Worm (Caenorhabditis elegans) whole organism, L3 larva: ENCODE results near the gene cdc-48.1.

ENCODE experiments used
- R02D3.7 ChIP-seq: fragments of 150-350 bp; optimal IDR thresholded peaks from 2 replicates; lab custom pipeline; 2014; ENCODE audit warnings: missing biosample characterization, missing genetic modification characterization
- ZK546.5 ChIP-seq: sonication (generic microtip); optimal IDR thresholded peaks from 2 replicates; lab custom pipeline; 2017; ENCODE audit warnings: missing biosample characterization, missing genetic modification characterization
- aly-2 ChIP-seq: fragments of 150-350 bp; optimal IDR thresholded peaks from 2 replicates; lab custom pipeline; 2014; ENCODE audit warnings: missing biosample characterization, missing genetic modification characterization
- ama-1 ChIP-seq: fragments of 150-350 bp; optimal IDR thresholded peaks from 2 replicates; lab custom pipeline; 2018
- ceh-16 ChIP-seq: sonication (generic microtip); optimal IDR thresholded peaks from 2 replicates; lab custom pipeline; 2017; ENCODE audit warnings: missing biosample characterization, missing genetic modification characterization
- ceh-28 ChIP-seq: fragments of 150-350 bp; optimal IDR thresholded peaks from 2 replicates; lab custom pipeline; 2014; ENCODE audit warnings: missing biosample characterization, missing genetic modification reagents, missing genetic modification characterization
- ceh-82 ChIP-seq: fragments of 150-350 bp; optimal IDR thresholded peaks from 2 replicates; lab custom pipeline; 2014; ENCODE audit warnings: missing biosample characterization, missing genetic modification characterization
- ceh-9 ChIP-seq: sonication (generic microtip); optimal IDR thresholded peaks from 2 replicates; lab custom pipeline; 2018; ENCODE audit warnings: missing biosample characterization, missing genetic modification characterization
- daf-12 ChIP-seq: fragments of 150-350 bp; optimal IDR thresholded peaks from 2 replicates; lab custom pipeline; 2014; ENCODE audit warnings: missing biosample characterization, missing genetic modification reagents, missing genetic modification characterization
- egl-27 ChIP-seq: sonication (generic microtip); optimal IDR thresholded peaks from 4 replicates; lab custom pipeline; 2017; ENCODE audit warnings: missing biosample characterization, missing genetic modification reagents, missing genetic modification characterization
- egl-5 ChIP-seq: fragments of 150-350 bp; optimal IDR thresholded peaks from 2 replicates; lab custom pipeline; 2017; ENCODE audit warnings: missing biosample characterization, missing genetic modification reagents, missing genetic modification characterization, inconsistent platforms
- elt-1 ChIP-seq: fragments of 150-350 bp; optimal IDR thresholded peaks from 2 replicates; lab custom pipeline; 2014; ENCODE audit warnings: missing biosample characterization, missing genetic modification characterization
- elt-2 ChIP-seq: sonication (generic microtip); optimal IDR thresholded peaks from 2 replicates; lab custom pipeline; 2016; ENCODE audit warnings: missing genetic modification reagents, mild to moderate bottlenecking, missing genetic modification characterization, missing compliant biosample characterization
- elt-3 ChIP-seq, 3 experiments: fragments of 150-350 bp in 1 of 3; sonication (generic microtip) in 2 of 3; optimal IDR thresholded peaks; 2 replicates in 2 of 3; 4 replicates in 1 of 3; lab custom pipeline; 2014 to 2017; ENCODE audit warnings: missing biosample characterization in 3 of 3, missing genetic modification characterization in 3 of 3
- eor-1 ChIP-seq, 2 experiments: fragments of 150-350 bp; optimal IDR thresholded peaks; 2 replicates each; lab custom pipeline; 2014 to 2018; ENCODE audit warnings: missing biosample characterization in 2 of 2, missing genetic modification characterization in 2 of 2
- fkh-10 ChIP-seq: sonication (generic microtip); optimal IDR thresholded peaks from 2 replicates; lab custom pipeline; 2017; ENCODE audit warnings: missing biosample characterization, missing genetic modification reagents, missing genetic modification characterization
- fkh-2 ChIP-seq: fragments of 150-350 bp; optimal IDR thresholded peaks from 2 replicates; lab custom pipeline; 2014; ENCODE audit warnings: missing biosample characterization, missing genetic modification reagents, missing genetic modification characterization
- fos-1 ChIP-seq: fragments of 150-350 bp; optimal IDR thresholded peaks from 2 replicates; lab custom pipeline; 2014; ENCODE audit warnings: missing biosample characterization, missing genetic modification characterization
- hmg-11 ChIP-seq: sonication (generic microtip); optimal IDR thresholded peaks from 2 replicates; lab custom pipeline; 2016; ENCODE audit warnings: missing genetic modification characterization, missing compliant biosample characterization
- jun-1 ChIP-seq: fragments of 150-350 bp; optimal IDR thresholded peaks from 2 replicates; lab custom pipeline; 2014; ENCODE audit warnings: missing biosample characterization, missing genetic modification reagents, missing genetic modification characterization
- lin-15B ChIP-seq: fragments of 150-350 bp; optimal IDR thresholded peaks from 2 replicates; lab custom pipeline; 2014; ENCODE audit warnings: missing biosample characterization, missing genetic modification characterization
- lin-39 ChIP-seq: fragments of 150-350 bp; optimal IDR thresholded peaks from 2 replicates; lab custom pipeline; 2018; ENCODE audit warnings: missing biosample characterization, missing genetic modification reagents, missing genetic modification characterization
- lsy-12 ChIP-seq: sonication (generic microtip); optimal IDR thresholded peaks from 2 replicates; lab custom pipeline; 2016; ENCODE audit warnings: mild to moderate bottlenecking, missing genetic modification characterization, missing compliant biosample characterization
- mdl-1 ChIP-seq: fragments of 150-350 bp; optimal IDR thresholded peaks from 2 replicates; lab custom pipeline; 2014; ENCODE audit warnings: missing biosample characterization, missing genetic modification characterization
- mml-1 ChIP-seq: fragments of 150-350 bp; sonication (generic microtip); optimal IDR thresholded peaks from 3 replicates; lab custom pipeline; 2014; ENCODE audit warnings: missing biosample characterization, missing genetic modification characterization
- nfya-1 ChIP-seq: sonication (generic microtip); optimal IDR thresholded peaks from 2 replicates; lab custom pipeline; 2017; ENCODE audit warnings: missing genetic modification characterization, mild to moderate bottlenecking, missing compliant biosample characterization, antibody characterized with exemption, moderate library complexity; ENCODE audit not compliant: insufficient read depth
- nhr-11 ChIP-seq: fragments of 150-350 bp; optimal IDR thresholded peaks from 2 replicates; lab custom pipeline; 2014; ENCODE audit warnings: missing biosample characterization, missing genetic modification characterization
- nhr-12 ChIP-seq: fragments of 150-350 bp; optimal IDR thresholded peaks from 2 replicates; lab custom pipeline; 2014; ENCODE audit warnings: missing biosample characterization, missing genetic modification characterization
- nhr-23 ChIP-seq: fragments of 150-350 bp; optimal IDR thresholded peaks from 2 replicates; lab custom pipeline; 2014; ENCODE audit warnings: missing biosample characterization, missing genetic modification reagents, missing genetic modification characterization
- nhr-237 ChIP-seq: fragments of 150-350 bp; optimal IDR thresholded peaks from 2 replicates; lab custom pipeline; 2014; ENCODE audit warnings: missing biosample characterization, missing genetic modification characterization
- nhr-25 ChIP-seq: sonication (generic microtip); optimal IDR thresholded peaks from 2 replicates; lab custom pipeline; 2017; ENCODE audit warnings: missing biosample characterization, missing genetic modification characterization
- nhr-28 ChIP-seq: fragments of 150-350 bp; optimal IDR thresholded peaks from 2 replicates; lab custom pipeline; 2014; ENCODE audit warnings: missing biosample characterization, missing genetic modification characterization
- nhr-43 ChIP-seq: sonication (generic microtip); optimal IDR thresholded peaks from 2 replicates; lab custom pipeline; 2016; ENCODE audit warnings: mild to moderate bottlenecking, missing genetic modification characterization, missing compliant biosample characterization; ENCODE audit not compliant: poor library complexity, severe bottlenecking
- nhr-67 ChIP-seq: fragments of 150-350 bp; optimal IDR thresholded peaks from 2 replicates; lab custom pipeline; 2014; ENCODE audit warnings: missing biosample characterization, missing genetic modification characterization
- nhr-76 ChIP-seq: fragments of 150-350 bp; sonication (generic microtip); optimal IDR thresholded peaks from 5 replicates; lab custom pipeline; 2014; ENCODE audit warnings: missing biosample characterization, missing genetic modification characterization
- nhr-77 ChIP-seq: fragments of 150-350 bp; optimal IDR thresholded peaks from 2 replicates; lab custom pipeline; 2014; ENCODE audit warnings: missing biosample characterization, missing genetic modification characterization
- pha-4 ChIP-seq: fragments of 150-350 bp; optimal IDR thresholded peaks from 2 replicates; lab custom pipeline; 2014; ENCODE audit warnings: missing biosample characterization, missing genetic modification reagents, missing genetic modification characterization
- pqm-1 ChIP-seq: fragments of 150-350 bp; optimal IDR thresholded peaks from 2 replicates; lab custom pipeline; 2017; ENCODE audit warnings: missing biosample characterization, missing genetic modification characterization, inconsistent platforms
- sea-2 ChIP-seq: fragments of 150-350 bp; sonication (generic microtip); optimal IDR thresholded peaks from 4 replicates; lab custom pipeline; 2014; ENCODE audit warnings: missing biosample characterization, missing genetic modification reagents, missing genetic modification characterization
- skn-1 ChIP-seq: fragments of 150-350 bp; optimal IDR thresholded peaks from 2 replicates; lab custom pipeline; 2014; ENCODE audit warnings: missing biosample characterization, missing genetic modification characterization
- snpc-4 ChIP-seq: fragments of 150-350 bp; optimal IDR thresholded peaks from 2 replicates; lab custom pipeline; 2014; ENCODE audit warnings: missing biosample characterization, missing genetic modification characterization
- tbx-2 ChIP-seq: sonication (generic microtip); optimal IDR thresholded peaks from 2 replicates; lab custom pipeline; 2016; ENCODE audit warnings: mild to moderate bottlenecking, missing genetic modification characterization, missing compliant biosample characterization
- unc-39 ChIP-seq: sonication (generic microtip); optimal IDR thresholded peaks from 4 replicates; lab custom pipeline; 2017; ENCODE audit warnings: missing biosample characterization, missing genetic modification characterization
- unc-62 ChIP-seq: fragments of 150-350 bp; sonication (generic microtip); optimal IDR thresholded peaks from 4 replicates; lab custom pipeline; 2014; ENCODE audit warnings: missing biosample characterization, missing genetic modification reagents, missing genetic modification characterization
- zag-1 ChIP-seq: fragments of 150-350 bp; optimal IDR thresholded peaks from 2 replicates; lab custom pipeline; 2014; ENCODE audit warnings: missing biosample characterization, missing genetic modification characterization
- ztf-11 ChIP-seq: fragments of 150-350 bp; optimal IDR thresholded peaks from 2 replicates; lab custom pipeline; 2014; ENCODE audit warnings: missing biosample characterization, missing genetic modification characterization
- ztf-4 ChIP-seq: fragments of 150-350 bp; optimal IDR thresholded peaks from 2 replicates; lab custom pipeline; 2014; ENCODE audit warnings: missing biosample characterization, missing genetic modification characterization

cdc-48.1 gene

ce11 chrII:10559671-10560184 lies 3.5 kb downstream of the cdc-48.1 start:
- TF ChIP-seq tbx-2 (tag; lab: Kevin White, UChicago), result no peak
- no peak for TF ChIP-seq sea-2 (GFP tag; lab: Kevin White, UChicago)
- TF ChIP-seq jun-1 (tag; lab: Kevin White, UChicago), result no peak
- TF ChIP-seq ceh-9 (tag; lab: Kevin White, UChicago), result no peak
- TF ChIP-seq pqm-1, result peak; percentile 65
- no peak for TF ChIP-seq aly-2 (tag; lab: Kevin White, UChicago)
- no peak for TF ChIP-seq hmg-11
- TF ChIP-seq lsy-12 (tag; lab: Kevin White, UChicago), result no peak
- TF ChIP-seq fkh-2 (tag; lab: Kevin White, UChicago), result no peak
- no peak for TF ChIP-seq unc-39
- no peak for TF ChIP-seq nhr-77 (tag; lab: Kevin White, UChicago)
- TF ChIP-seq egl-5 (tag; lab: Kevin White, UChicago), result no peak
- no peak for TF ChIP-seq lin-15B (tag; lab: Kevin White, UChicago)
- TF ChIP-seq fkh-10 (GFP tag; lab: Kevin White, UChicago), result no peak
- TF ChIP-seq elt-2, result peak; percentile 71
- TF ChIP-seq daf-12 (tag; lab: Kevin White, UChicago), result no peak
- TF ChIP-seq snpc-4 (tag; lab: Kevin White, UChicago), result no peak
- peak; percentile 21 for TF ChIP-seq pha-4 (tag; lab: Kevin White, UChicago)
- TF ChIP-seq ztf-11 (tag; lab: Kevin White, UChicago), result no peak
- TF ChIP-seq elt-1 (tag; lab: Kevin White, UChicago), result peak; percentile 0
- TF ChIP-seq unc-62 (GFP tag; lab: Kevin White, UChicago), result no peak
- no peak for TF ChIP-seq mdl-1
- no peak for TF ChIP-seq skn-1 (tag; lab: Kevin White, UChicago)
- TF ChIP-seq elt-3 (tag; optimal IDR thresholded peaks at IDR 0.05; lab: Kevin White, UChicago), result no peak
- TF ChIP-seq R02D3.7 (tag; lab: Kevin White, UChicago), result no peak
- no peak for TF ChIP-seq ceh-82 (tag; lab: Kevin White, UChicago)
- TF ChIP-seq nhr-28 (tag; lab: Kevin White, UChicago), result no peak
- TF ChIP-seq nhr-11 (tag; lab: Kevin White, UChicago), result no peak
- no peak for TF ChIP-seq eor-1 (tag; optimal IDR thresholded peaks at IDR 0.05; lab: Kevin White, UChicago)
- no peak for TF ChIP-seq ceh-16
- no peak for TF ChIP-seq egl-27
- TF ChIP-seq nhr-43 (tag; lab: Kevin White, UChicago), result peak; percentile 40
- TF ChIP-seq fos-1 (tag; lab: Kevin White, UChicago), result no peak
- no peak for TF ChIP-seq nhr-76 (tag; lab: Kevin White, UChicago)
- TF ChIP-seq nhr-67 (tag; lab: Kevin White, UChicago), result no peak
- no peak for TF ChIP-seq nhr-12 (tag; lab: Kevin White, UChicago)
- no peak for TF ChIP-seq ceh-28 (tag; lab: Kevin White, UChicago)
- no peak for TF ChIP-seq nfya-1 (tag; lab: Kevin White, UChicago)
- no peak for TF ChIP-seq nhr-237 (tag; lab: Kevin White, UChicago)
- no peak for TF ChIP-seq mml-1
- no peak for TF ChIP-seq ztf-4 (tag; lab: Kevin White, UChicago)
- TF ChIP-seq ZK546.5 (tag; lab: Kevin White, UChicago), result no peak
- TF ChIP-seq ama-1 (lab: Kevin White, UChicago), result peak; percentile 68
- TF ChIP-seq nhr-23, result peak; percentile 14
- no peak for TF ChIP-seq nhr-25 (tag; lab: Kevin White, UChicago)
- no peak for TF ChIP-seq lin-39 (tag; lab: Kevin White, UChicago)
- TF ChIP-seq zag-1, result no peak
